Worm (Caenorhabditis elegans) whole organism, L1 larva: ENCODE results near the gene C26E6.1.

Experiments used
- C04F5.9 ChIP-seq: sonication (generic microtip); optimal IDR thresholded peaks from 2 replicates; lab custom pipeline; 2016; ENCODE audit warnings: missing genetic modification characterization, missing compliant biosample characterization
- C16A3.4 ChIP-seq: fragments of 150-350 bp; optimal IDR thresholded peaks from 2 replicates; lab custom pipeline; 2014; ENCODE audit warnings: missing biosample characterization, missing genetic modification characterization
- C34B4.2 ChIP-seq: sonication (generic microtip); optimal IDR thresholded peaks from 2 replicates; lab custom pipeline; 2017; ENCODE audit warnings: mild to moderate bottlenecking, missing genetic modification characterization, missing compliant biosample characterization
- F16B12.6 ChIP-seq: fragments of 150-350 bp; optimal IDR thresholded peaks from 2 replicates; lab custom pipeline; 2014; ENCODE audit warnings: missing biosample characterization, missing genetic modification characterization
- aly-2 ChIP-seq: fragments of 150-350 bp; optimal IDR thresholded peaks from 2 replicates; lab custom pipeline; 2014; ENCODE audit warnings: missing biosample characterization, missing genetic modification characterization
- blmp-1 ChIP-seq: fragments of 150-350 bp; optimal IDR thresholded peaks from 2 replicates; lab custom pipeline; 2014; ENCODE audit warnings: missing biosample characterization, missing genetic modification characterization
- ceh-8 ChIP-seq: fragments of 200-800 bp; sonication (Bioruptor generic); optimal IDR thresholded peaks from 2 replicates; lab custom pipeline; 2018; ENCODE audit warnings: mild to moderate bottlenecking, missing genetic modification characterization, moderate library complexity, missing compliant biosample characterization
- ceh-82 ChIP-seq, 3 experiments: fragments of 150-350 bp in 1 of 3; sonication (generic microtip) in 2 of 3; optimal IDR thresholded peaks; 2 replicates each; lab custom pipeline; 2014 to 2017; ENCODE audit warnings: missing biosample characterization in 3 of 3, missing genetic modification characterization in 3 of 3
- dsc-1 ChIP-seq: sonication (generic microtip); optimal IDR thresholded peaks from 2 replicates; lab custom pipeline; 2016; ENCODE audit warnings: mild to moderate bottlenecking, missing genetic modification characterization, missing compliant biosample characterization
- efl-1 ChIP-seq, 4 experiments: fragments of 150-350 bp; optimal IDR thresholded peaks in 3 of 4; peaks in 1 of 4; 1 replicate in 1 of 4; 2 replicates in 3 of 4; lab custom pipeline; 2014; ENCODE audit warnings: missing biosample characterization in 2 of 4, missing genetic modification characterization in 2 of 4, missing genetic modification reagents in 2 of 4
- egl-27 ChIP-seq, 2 experiments: fragments of 150-350 bp in 1 of 2; sonication (generic microtip); optimal IDR thresholded peaks; 3 replicates each; lab custom pipeline; 2017 to 2018; ENCODE audit warnings: missing biosample characterization in 2 of 2, missing genetic modification characterization in 2 of 2, missing genetic modification reagents in 2 of 2
- elt-2 ChIP-seq: sonication (generic microtip); optimal IDR thresholded peaks from 2 replicates; lab custom pipeline; 2016; ENCODE audit warnings: missing genetic modification characterization, mild to moderate bottlenecking, inconsistent platforms, missing compliant biosample characterization, missing genetic modification reagents
- fkh-4 ChIP-seq: sonication (generic microtip); optimal IDR thresholded peaks from 2 replicates; lab custom pipeline; 2016; ENCODE audit warnings: missing compliant biosample characterization, missing genetic modification characterization, borderline replicate concordance
- fkh-8 ChIP-seq: sonication (generic microtip); optimal IDR thresholded peaks from 2 replicates; lab custom pipeline; 2016; ENCODE audit warnings: mild to moderate bottlenecking, missing genetic modification characterization, missing compliant biosample characterization
- grh-1 ChIP-seq: fragments of 200-800 bp; sonication (Bioruptor generic); IDR thresholded peaks from 2 replicates; pipeline ENCODE4 v1.3.6; 2022; ENCODE audit warnings: missing genetic modification reagents, missing genetic modification characterization, missing compliant biosample characterization
- hlh-4 ChIP-seq: sonication (generic microtip); optimal IDR thresholded peaks from 2 replicates; lab custom pipeline; 2016; ENCODE audit warnings: mild to moderate bottlenecking, missing genetic modification characterization, missing compliant biosample characterization
- hpl-2 ChIP-seq: fragments of 150-350 bp; optimal IDR thresholded peaks from 2 replicates; lab custom pipeline; 2014; ENCODE audit warnings: missing biosample characterization, missing genetic modification reagents, missing genetic modification characterization
- isw-1 ChIP-seq: fragments of 200-800 bp; sonication (Bioruptor generic); IDR thresholded peaks from 2 replicates; pipeline ENCODE4 v1.3.6; 2022; ENCODE audit warnings: missing genetic modification characterization, missing compliant biosample characterization
- jun-1 ChIP-seq: fragments of 150-350 bp; optimal IDR thresholded peaks from 2 replicates; lab custom pipeline; 2014; ENCODE audit warnings: missing biosample characterization, missing genetic modification reagents, missing genetic modification characterization
- lin-14 ChIP-seq: fragments of 200-800 bp; sonication (Bioruptor generic); optimal IDR thresholded peaks from 2 replicates; lab custom pipeline; 2018; ENCODE audit warnings: mild to moderate bottlenecking, missing genetic modification characterization, moderate library complexity, missing compliant biosample characterization
- lin-35 ChIP-seq, 2 experiments: fragments of 150-350 bp; optimal IDR thresholded peaks; 2 replicates each; lab custom pipeline; 2014; ENCODE audit warnings: missing biosample characterization in 2 of 2, missing genetic modification characterization in 2 of 2, missing genetic modification reagents in 2 of 2
- mab-9 ChIP-seq: fragments of 200-800 bp; sonication (Bioruptor generic); IDR thresholded peaks from 2 replicates; pipeline ENCODE4 v1.3.6; 2022; ENCODE audit warnings: missing genetic modification reagents, missing genetic modification characterization, missing compliant biosample characterization
- mdl-1 ChIP-seq, 2 experiments: fragments of 150-350 bp; optimal IDR thresholded peaks; 2 replicates each; lab custom pipeline; 2014 to 2017; ENCODE audit warnings: missing biosample characterization in 2 of 2, missing genetic modification characterization in 2 of 2, inconsistent platforms in 1 of 2
- mep-1 ChIP-seq: fragments of 150-350 bp; optimal IDR thresholded peaks from 2 replicates; lab custom pipeline; 2014; ENCODE audit warnings: missing biosample characterization, missing genetic modification characterization
- nhr-12 ChIP-seq: sonication (generic microtip); optimal IDR thresholded peaks from 2 replicates; lab custom pipeline; 2017; ENCODE audit warnings: missing biosample characterization, missing genetic modification characterization
- nhr-19 ChIP-seq: fragments of 200-800 bp; sonication (Bioruptor generic); conservative IDR thresholded peaks from 2 replicates; pipeline ENCODE4 v1.3.6; 2022; ENCODE audit warnings: missing genetic modification characterization, missing compliant biosample characterization
- nhr-28 ChIP-seq: fragments of 150-350 bp; optimal IDR thresholded peaks from 2 replicates; lab custom pipeline; 2014; ENCODE audit warnings: missing biosample characterization, missing genetic modification characterization
- nhr-47 ChIP-seq: sonication (generic microtip); optimal IDR thresholded peaks from 2 replicates; lab custom pipeline; 2016; ENCODE audit warnings: mild to moderate bottlenecking, missing genetic modification characterization, moderate library complexity, missing compliant biosample characterization
- nhr-71 ChIP-seq: sonication (generic microtip); optimal IDR thresholded peaks from 2 replicates; lab custom pipeline; 2016; ENCODE audit warnings: mild to moderate bottlenecking, missing genetic modification characterization, moderate library complexity, missing compliant biosample characterization
- nhr-76 ChIP-seq: sonication (generic microtip); optimal IDR thresholded peaks from 2 replicates; lab custom pipeline; 2017; ENCODE audit warnings: missing biosample characterization, missing genetic modification characterization
- nhr-77 ChIP-seq: fragments of 150-350 bp; optimal IDR thresholded peaks from 2 replicates; lab custom pipeline; 2014; ENCODE audit warnings: missing biosample characterization, missing genetic modification characterization
- nhr-84 ChIP-seq: sonication (generic microtip); optimal IDR thresholded peaks from 2 replicates; lab custom pipeline; 2017; ENCODE audit warnings: missing biosample characterization, missing genetic modification characterization
- nhr-85 ChIP-seq: sonication (generic microtip); peaks from one replicate; lab custom pipeline; 2016; ENCODE audit warnings: missing genetic modification characterization, inconsistent platforms, missing compliant biosample characterization
- nhr-90 ChIP-seq: sonication (generic microtip); optimal IDR thresholded peaks from 2 replicates; lab custom pipeline; 2016; ENCODE audit warnings: mild to moderate bottlenecking, missing genetic modification characterization, missing compliant biosample characterization; ENCODE audit not compliant: poor library complexity
- pax-3 ChIP-seq: fragments of 200-800 bp; sonication (Bioruptor generic); optimal IDR thresholded peaks from 2 replicates; lab custom pipeline; 2018; ENCODE audit warnings: mild to moderate bottlenecking, missing genetic modification characterization, moderate library complexity, missing compliant biosample characterization
- pqm-1 ChIP-seq: sonication (generic microtip); optimal IDR thresholded peaks from 3 replicates; lab custom pipeline; 2017; ENCODE audit warnings: missing biosample characterization, missing genetic modification characterization
- rnt-1 ChIP-seq: sonication (generic microtip); optimal IDR thresholded peaks from 2 replicates; lab custom pipeline; 2016; ENCODE audit warnings: mild to moderate bottlenecking, missing genetic modification characterization, moderate library complexity, missing compliant biosample characterization
- skn-1 ChIP-seq: fragments of 150-350 bp; optimal IDR thresholded peaks from 2 replicates; lab custom pipeline; 2014; ENCODE audit warnings: missing biosample characterization, missing genetic modification characterization
- sox-4 ChIP-seq: sonication (generic microtip); optimal IDR thresholded peaks from 2 replicates; lab custom pipeline; 2016; ENCODE audit warnings: missing genetic modification characterization, missing compliant biosample characterization
- sup-37 ChIP-seq: fragments of 200-800 bp; sonication (Bioruptor generic); optimal IDR thresholded peaks from 2 replicates; lab custom pipeline; 2018; ENCODE audit warnings: mild to moderate bottlenecking, missing genetic modification characterization, missing compliant biosample characterization
- swsn-7 ChIP-seq: sonication (generic microtip); optimal IDR thresholded peaks from 2 replicates; lab custom pipeline; 2016; ENCODE audit warnings: missing genetic modification characterization, missing compliant biosample characterization
- unc-30 ChIP-seq: sonication (generic microtip); optimal IDR thresholded peaks from 2 replicates; lab custom pipeline; 2017; ENCODE audit warnings: missing biosample characterization, missing genetic modification characterization
- unc-86 ChIP-seq: sonication (generic microtip); optimal IDR thresholded peaks from 2 replicates; lab custom pipeline; 2016; ENCODE audit warnings: missing genetic modification characterization, missing compliant biosample characterization
- vab-15 ChIP-seq: sonication (generic microtip); optimal IDR thresholded peaks from 2 replicates; lab custom pipeline; 2017; ENCODE audit warnings: missing genotype, mild to moderate bottlenecking, missing genetic modification characterization, missing compliant biosample characterization
- ztf-11 ChIP-seq, 2 experiments: sonication (generic microtip); optimal IDR thresholded peaks; 2 replicates each; lab custom pipeline; 2016 to 2017; ENCODE audit warnings: missing genetic modification characterization in 2 of 2, missing biosample characterization in 1 of 2, missing compliant biosample characterization in 1 of 2
- ztf-4 ChIP-seq: fragments of 150-350 bp; optimal IDR thresholded peaks from 2 replicates; lab custom pipeline; 2014; ENCODE audit warnings: missing biosample characterization, missing genetic modification characterization

C26E6.1 gene

DNA sequence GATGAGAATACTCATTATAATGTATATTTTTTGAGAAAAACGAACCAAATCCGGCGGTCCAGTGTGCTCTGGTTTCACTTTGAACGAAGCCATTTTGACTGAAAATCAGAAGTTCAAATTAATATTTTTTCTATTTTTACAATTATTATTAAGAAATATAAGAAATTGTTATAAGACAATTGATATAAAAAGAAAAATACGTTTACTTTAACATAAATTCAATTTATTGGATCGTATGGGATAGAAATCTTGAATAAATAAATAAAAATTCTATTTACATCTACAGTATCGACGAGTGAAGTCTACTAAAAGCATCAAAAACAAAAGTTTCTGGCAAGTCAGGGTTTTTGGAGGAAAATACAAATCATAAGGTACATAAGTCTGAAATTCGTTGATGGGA lies 3.5 kb downstream of the C26E6.1 start, which contains the start of gene C27F2.4:
Gene C27F2.4, minus strand, starts transcription at position 101 of the 400 bp plus-strand sequence.
- TF ChIP-seq skn-1 (tag; lab: Kevin White, UChicago), result no peak
- no peak for TF ChIP-seq lin-35 (GFP tag; optimal IDR thresholded peaks at IDR 0.05; lab: Kevin White, UChicago)
- no peak for TF ChIP-seq fkh-4 (tag; lab: Kevin White, UChicago)
- no peak for TF ChIP-seq C16A3.4 (tag; lab: Kevin White, UChicago)
- TF ChIP-seq unc-86, result no peak
- no peak for TF ChIP-seq nhr-90 (tag; lab: Kevin White, UChicago)
- no peak for TF ChIP-seq swsn-7 (tag; lab: Kevin White, UChicago)
- TF ChIP-seq hpl-2 (GFP tag; lab: Kevin White, UChicago), result no peak
- no peak for TF ChIP-seq mab-9 (GFP tag; lab: Robert Waterston, UW)
- no peak for TF ChIP-seq nhr-84 (tag; lab: Kevin White, UChicago)
- no peak for TF ChIP-seq egl-27 (tag; optimal IDR thresholded peaks at IDR 0.05; lab: Kevin White, UChicago)

DNA sequence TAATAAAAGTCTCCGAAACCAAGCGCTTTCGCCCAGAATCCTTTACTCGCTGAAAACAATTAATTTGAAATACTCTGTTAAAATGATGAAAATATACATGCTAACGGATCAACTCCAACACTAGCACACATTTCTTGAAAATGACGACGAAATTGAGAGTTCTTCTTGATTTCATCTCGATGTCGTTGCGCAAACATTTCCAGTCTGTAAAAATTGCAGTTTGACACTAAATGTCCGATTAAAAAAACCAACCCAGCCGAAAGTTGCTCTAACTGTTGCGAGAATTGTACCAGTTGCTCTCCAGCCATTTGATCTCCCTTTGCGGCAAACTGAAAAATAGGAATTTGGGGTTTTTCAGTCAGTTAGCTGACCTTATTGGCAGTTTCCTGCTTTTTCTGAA lies 4.6 kb downstream of the C26E6.1 start:
- TF ChIP-seq hlh-4 (tag; lab: Kevin White, UChicago), result no peak
- no peak for TF ChIP-seq nhr-12 (tag; lab: Kevin White, UChicago)
- TF ChIP-seq efl-1 (optimal IDR thresholded peaks at IDR 0.05; lab: Kevin White, UChicago), result no peak
- peak in 1 of 2 experiments; percentile 26 for TF ChIP-seq efl-1 (GFP tag; optimal IDR thresholded peaks at IDR 0.05 in 1 of 2; lab: Kevin White, UChicago)
- TF ChIP-seq, all 84 proteins: peak for 1

DNA sequence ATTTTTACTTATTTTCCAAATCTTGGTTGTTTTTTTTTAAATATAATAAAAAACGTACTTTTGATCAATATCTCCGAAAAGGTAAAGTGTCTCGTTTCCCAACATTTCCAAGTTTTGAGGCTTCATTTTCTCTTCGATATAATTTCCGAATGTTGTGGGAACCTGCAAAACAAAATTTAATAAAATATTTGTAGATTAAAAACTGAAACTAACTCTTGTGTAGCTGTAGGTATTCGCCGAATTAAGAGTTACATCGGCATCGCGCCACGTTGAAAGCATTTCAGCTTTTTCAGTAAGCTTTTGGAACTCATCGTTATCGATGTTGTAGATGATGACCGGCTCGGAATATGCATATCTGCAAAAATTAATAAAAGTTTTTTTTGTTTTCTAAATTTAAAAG lies 5.7 kb downstream of the C26E6.1 start, which contains the start of gene vps-22:
Gene vps-22, minus strand, starts transcription at position 101 of the 400 bp plus-strand sequence.
- TF ChIP-seq C16A3.4 (tag; lab: Kevin White, UChicago) (no peak), sox-4 (no peak), nhr-47 (no peak), nhr-85 (tag; lab: Kevin White, UChicago) (no peak), nhr-19 (GFP tag; lab: Robert Waterston, UW) (no peak), fkh-8 (tag; lab: Kevin White, UChicago) (no peak), C04F5.9 (no peak)

DNA sequence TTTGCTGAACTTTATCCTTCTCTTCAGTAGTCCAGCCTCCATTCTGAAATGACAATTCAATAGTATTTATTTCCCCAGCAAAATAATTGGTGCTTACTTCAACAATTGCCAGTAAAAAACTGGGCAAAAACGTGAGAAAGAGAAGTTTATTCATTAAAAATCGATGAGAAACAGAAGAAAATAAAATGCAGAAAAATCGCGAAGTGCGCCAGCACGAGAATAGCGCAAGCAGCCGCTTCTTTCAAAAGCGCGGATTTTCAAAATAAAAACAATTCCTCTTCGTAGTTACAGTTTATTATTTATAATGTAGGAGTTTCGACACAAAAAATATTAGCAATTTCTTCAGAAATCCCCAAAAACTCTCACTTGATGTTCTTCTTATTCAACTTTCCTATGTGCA lies 6.2 kb downstream of the C26E6.1 start, which contains the start of gene C27F2.9:
Gene C27F2.9, minus strand, starts transcription at position 159 of the 400 bp plus-strand sequence.
- peak; percentile 79 for TF ChIP-seq jun-1 (tag; lab: Kevin White, UChicago)
- TF ChIP-seq nhr-71 (tag; lab: Kevin White, UChicago), result peak; percentile 95
- peak; percentile 95 for TF ChIP-seq mep-1
- no peak for TF ChIP-seq nhr-76 (tag; lab: Kevin White, UChicago)
- TF ChIP-seq pqm-1 (tag; lab: Kevin White, UChicago), result no peak
- peak; percentile 36 for TF ChIP-seq C34B4.2
- peak; percentile 89 to 94 (median 93) for TF ChIP-seq ceh-82 (tag; optimal IDR thresholded peaks at IDR 0.05; lab: Kevin White, UChicago)
- TF ChIP-seq nhr-77 (tag; lab: Kevin White, UChicago), result peak; percentile 72
- TF ChIP-seq dsc-1 (tag; lab: Kevin White, UChicago), result peak; percentile 94
- TF ChIP-seq nhr-84 (tag; lab: Kevin White, UChicago), result no peak
- peak; percentile 95 for TF ChIP-seq nhr-47
- peak; percentile 85 for TF ChIP-seq aly-2 (tag; lab: Kevin White, UChicago)
- TF ChIP-seq pax-3 (tag; lab: Kevin White, UChicago), result peak; percentile 78
- peak; percentile 91 for TF ChIP-seq isw-1 (GFP tag; lab: Robert Waterston, UW)
- peak; percentile 92 for TF ChIP-seq C16A3.4 (tag; lab: Kevin White, UChicago)
- TF ChIP-seq nhr-28 (tag; lab: Kevin White, UChicago), result no peak
- TF ChIP-seq sup-37 (GFP tag; lab: Kevin White, UChicago), result peak; percentile 81
- peak in 1 of 2 experiments; percentile 71 for TF ChIP-seq mdl-1 (tag; optimal IDR thresholded peaks at IDR 0.05; lab: Kevin White, UChicago)
- TF ChIP-seq nhr-90 (tag; lab: Kevin White, UChicago), result peak; percentile 94
- peak; percentile 84 for TF ChIP-seq ceh-8 (GFP tag; lab: Kevin White, UChicago)
- TF ChIP-seq hlh-4 (tag; lab: Kevin White, UChicago), result no peak
- peak; percentile 71 for TF ChIP-seq blmp-1 (tag; lab: Kevin White, UChicago)
- TF ChIP-seq ztf-11 (tag; optimal IDR thresholded peaks at IDR 0.05; lab: Kevin White, UChicago), result peak in 1 of 2 experiments; percentile 83
- no peak for TF ChIP-seq unc-30
- no peak for TF ChIP-seq vab-15 (tag; lab: Kevin White, UChicago)
- TF ChIP-seq nhr-12 (tag; lab: Kevin White, UChicago), result peak; percentile 21
- peak; percentile 85 for TF ChIP-seq grh-1 (GFP tag; lab: Robert Waterston, UW)
- peak; percentile 61 for TF ChIP-seq ztf-4 (tag; lab: Kevin White, UChicago)
- peak; percentile 74 for TF ChIP-seq elt-2
- peak; percentile 75 for TF ChIP-seq F16B12.6 (tag; lab: Kevin White, UChicago)
- TF ChIP-seq lin-14 (GFP tag; lab: Kevin White, UChicago), result peak; percentile 88
- peak; percentile 96 for TF ChIP-seq rnt-1 (tag; lab: Kevin White, UChicago)
